Worm (Caenorhabditis elegans) whole organism, L1 larva: ENCODE measurements around the gene emg-1.

Experiments
- C04F5.9 ChIP-seq: sonication (generic microtip); optimal IDR thresholded peaks from 2 replicates; lab custom pipeline; 2016; ENCODE audit warnings: missing genetic modification characterization, missing compliant biosample characterization
- C34B4.2 ChIP-seq: sonication (generic microtip); optimal IDR thresholded peaks from 2 replicates; lab custom pipeline; 2017; ENCODE audit warnings: mild to moderate bottlenecking, missing genetic modification characterization, missing compliant biosample characterization
- F16B12.6 ChIP-seq: fragments of 150-350 bp; optimal IDR thresholded peaks from 2 replicates; lab custom pipeline; 2014; ENCODE audit warnings: missing biosample characterization, missing genetic modification characterization
- ama-1 ChIP-seq: fragments of 150-350 bp; optimal IDR thresholded peaks from 2 replicates; lab custom pipeline; 2014
- ceh-63 ChIP-seq: fragments of 200-800 bp; sonication (Bioruptor generic); optimal IDR thresholded peaks from 2 replicates; lab custom pipeline; 2018; ENCODE audit warnings: mild to moderate bottlenecking, missing genetic modification characterization, missing compliant biosample characterization
- ceh-8 ChIP-seq: fragments of 200-800 bp; sonication (Bioruptor generic); optimal IDR thresholded peaks from 2 replicates; lab custom pipeline; 2018; ENCODE audit warnings: mild to moderate bottlenecking, missing genetic modification characterization, moderate library complexity, missing compliant biosample characterization
- ceh-82 ChIP-seq, 3 experiments: fragments of 150-350 bp in 1 of 3; sonication (generic microtip) in 2 of 3; optimal IDR thresholded peaks; 2 replicates each; lab custom pipeline; 2014 to 2017; ENCODE audit warnings: missing biosample characterization in 3 of 3, missing genetic modification characterization in 3 of 3
- ceh-88 ChIP-seq: fragments of 200-800 bp; sonication (Bioruptor generic); IDR thresholded peaks from 2 replicates; pipeline ENCODE4 v1.3.6; 2022; ENCODE audit warnings: missing genetic modification characterization, missing compliant biosample characterization
- efl-3 ChIP-seq: fragments of 200-800 bp; sonication (Bioruptor generic); optimal IDR thresholded peaks from 2 replicates; lab custom pipeline; 2018; ENCODE audit warnings: mild to moderate bottlenecking, missing genetic modification characterization, missing compliant biosample characterization
- egl-13 ChIP-seq: sonication (generic microtip); optimal IDR thresholded peaks from 2 replicates; lab custom pipeline; 2016; ENCODE audit warnings: missing genotype, missing genetic modification reagents, missing genetic modification characterization, missing compliant biosample characterization
- egl-27 ChIP-seq, 2 experiments: fragments of 150-350 bp in 1 of 2; sonication (generic microtip); optimal IDR thresholded peaks; 3 replicates each; lab custom pipeline; 2017 to 2018; ENCODE audit warnings: missing biosample characterization in 2 of 2, missing genetic modification characterization in 2 of 2, missing genetic modification reagents in 2 of 2
- fkh-10 ChIP-seq: sonication (generic microtip); optimal IDR thresholded peaks from 2 replicates; lab custom pipeline; 2017; ENCODE audit warnings: missing biosample characterization, missing genetic modification reagents, missing genetic modification characterization
- fkh-4 ChIP-seq: sonication (generic microtip); optimal IDR thresholded peaks from 2 replicates; lab custom pipeline; 2016; ENCODE audit warnings: missing compliant biosample characterization, missing genetic modification characterization, borderline replicate concordance
- fos-1 ChIP-seq: fragments of 150-350 bp; optimal IDR thresholded peaks from 2 replicates; lab custom pipeline; 2014; ENCODE audit warnings: missing biosample characterization, missing genetic modification characterization
- hlh-17 ChIP-seq: fragments of 200-800 bp; sonication (Bioruptor generic); optimal IDR thresholded peaks from 2 replicates; lab custom pipeline; 2018; ENCODE audit warnings: missing genetic modification characterization, mild to moderate bottlenecking, missing compliant biosample characterization, moderate library complexity, borderline replicate concordance
- hlh-4 ChIP-seq: sonication (generic microtip); optimal IDR thresholded peaks from 2 replicates; lab custom pipeline; 2016; ENCODE audit warnings: mild to moderate bottlenecking, missing genetic modification characterization, missing compliant biosample characterization
- hpl-2 ChIP-seq: fragments of 150-350 bp; optimal IDR thresholded peaks from 2 replicates; lab custom pipeline; 2014; ENCODE audit warnings: missing biosample characterization, missing genetic modification reagents, missing genetic modification characterization
- irx-1 ChIP-seq: sonication (generic microtip); optimal IDR thresholded peaks from 2 replicates; lab custom pipeline; 2016; ENCODE audit warnings: missing genetic modification characterization, missing compliant biosample characterization
- jun-1 ChIP-seq: fragments of 150-350 bp; optimal IDR thresholded peaks from 2 replicates; lab custom pipeline; 2014; ENCODE audit warnings: missing biosample characterization, missing genetic modification reagents, missing genetic modification characterization
- lin-15B ChIP-seq: fragments of 150-350 bp; sonication (generic microtip); optimal IDR thresholded peaks from 3 replicates; lab custom pipeline; 2014; ENCODE audit warnings: missing biosample characterization, missing genetic modification characterization
- lin-35 ChIP-seq, 2 experiments: fragments of 150-350 bp; optimal IDR thresholded peaks; 2 replicates each; lab custom pipeline; 2014; ENCODE audit warnings: missing biosample characterization in 2 of 2, missing genetic modification characterization in 2 of 2, missing genetic modification reagents in 2 of 2
- lin-39 ChIP-seq: fragments of 150-350 bp; optimal IDR thresholded peaks from 2 replicates; lab custom pipeline; 2014; ENCODE audit warnings: missing biosample characterization, missing genetic modification reagents, missing genetic modification characterization
- lir-3 ChIP-seq: sonication (generic microtip); optimal IDR thresholded peaks from 2 replicates; lab custom pipeline; 2016; ENCODE audit warnings: mild to moderate bottlenecking, missing genetic modification characterization, moderate library complexity, missing compliant biosample characterization; ENCODE audit not compliant: poor library complexity
- mab-9 ChIP-seq: fragments of 200-800 bp; sonication (Bioruptor generic); IDR thresholded peaks from 2 replicates; pipeline ENCODE4 v1.3.6; 2022; ENCODE audit warnings: missing genetic modification reagents, missing genetic modification characterization, missing compliant biosample characterization
- mdl-1 ChIP-seq, 2 experiments: fragments of 150-350 bp; optimal IDR thresholded peaks; 2 replicates each; lab custom pipeline; 2014 to 2017; ENCODE audit warnings: missing biosample characterization in 2 of 2, missing genetic modification characterization in 2 of 2, inconsistent platforms in 1 of 2
- nhr-11 ChIP-seq: fragments of 150-350 bp; optimal IDR thresholded peaks from 2 replicates; lab custom pipeline; 2014; ENCODE audit warnings: missing biosample characterization, missing genetic modification characterization
- nhr-12 ChIP-seq: sonication (generic microtip); optimal IDR thresholded peaks from 2 replicates; lab custom pipeline; 2017; ENCODE audit warnings: missing biosample characterization, missing genetic modification characterization
- nhr-20 ChIP-seq: sonication (generic microtip); optimal IDR thresholded peaks from 2 replicates; lab custom pipeline; 2016; ENCODE audit warnings: mild to moderate bottlenecking, missing genetic modification characterization, missing compliant biosample characterization
- nhr-237 ChIP-seq: fragments of 150-350 bp; optimal IDR thresholded peaks from 2 replicates; lab custom pipeline; 2014; ENCODE audit warnings: missing biosample characterization, missing genetic modification characterization
- nhr-28 ChIP-seq: fragments of 150-350 bp; optimal IDR thresholded peaks from 2 replicates; lab custom pipeline; 2014; ENCODE audit warnings: missing biosample characterization, missing genetic modification characterization
- nhr-47 ChIP-seq: sonication (generic microtip); optimal IDR thresholded peaks from 2 replicates; lab custom pipeline; 2016; ENCODE audit warnings: mild to moderate bottlenecking, missing genetic modification characterization, moderate library complexity, missing compliant biosample characterization
- nhr-71 ChIP-seq: sonication (generic microtip); optimal IDR thresholded peaks from 2 replicates; lab custom pipeline; 2016; ENCODE audit warnings: mild to moderate bottlenecking, missing genetic modification characterization, moderate library complexity, missing compliant biosample characterization
- nhr-76 ChIP-seq: sonication (generic microtip); optimal IDR thresholded peaks from 2 replicates; lab custom pipeline; 2017; ENCODE audit warnings: missing biosample characterization, missing genetic modification characterization
- nhr-77 ChIP-seq: fragments of 150-350 bp; optimal IDR thresholded peaks from 2 replicates; lab custom pipeline; 2014; ENCODE audit warnings: missing biosample characterization, missing genetic modification characterization
- nhr-85 ChIP-seq: sonication (generic microtip); peaks from one replicate; lab custom pipeline; 2016; ENCODE audit warnings: missing genetic modification characterization, inconsistent platforms, missing compliant biosample characterization
- pag-3 ChIP-seq: sonication (generic microtip); optimal IDR thresholded peaks from 2 replicates; lab custom pipeline; 2017; ENCODE audit warnings: missing genetic modification characterization, mild to moderate bottlenecking, missing compliant biosample characterization, antibody characterized with exemption, borderline replicate concordance; ENCODE audit not compliant: insufficient read depth
- pax-3 ChIP-seq: fragments of 200-800 bp; sonication (Bioruptor generic); optimal IDR thresholded peaks from 2 replicates; lab custom pipeline; 2018; ENCODE audit warnings: mild to moderate bottlenecking, missing genetic modification characterization, moderate library complexity, missing compliant biosample characterization
- pqm-1 ChIP-seq: sonication (generic microtip); optimal IDR thresholded peaks from 3 replicates; lab custom pipeline; 2017; ENCODE audit warnings: missing biosample characterization, missing genetic modification characterization
- rnt-1 ChIP-seq: sonication (generic microtip); optimal IDR thresholded peaks from 2 replicates; lab custom pipeline; 2016; ENCODE audit warnings: mild to moderate bottlenecking, missing genetic modification characterization, moderate library complexity, missing compliant biosample characterization
- skn-1 ChIP-seq: fragments of 150-350 bp; optimal IDR thresholded peaks from 2 replicates; lab custom pipeline; 2014; ENCODE audit warnings: missing biosample characterization, missing genetic modification characterization
- snpc-4 ChIP-seq: fragments of 150-350 bp; optimal IDR thresholded peaks from 2 replicates; lab custom pipeline; 2014; ENCODE audit warnings: missing biosample characterization, missing genetic modification characterization
- sox-4 ChIP-seq: sonication (generic microtip); optimal IDR thresholded peaks from 2 replicates; lab custom pipeline; 2016; ENCODE audit warnings: missing genetic modification characterization, missing compliant biosample characterization
- sptf-1 ChIP-seq: fragments of 150-350 bp; optimal IDR thresholded peaks from 2 replicates; lab custom pipeline; 2014; ENCODE audit warnings: missing biosample characterization, missing genetic modification characterization
- sup-37 ChIP-seq: fragments of 200-800 bp; sonication (Bioruptor generic); optimal IDR thresholded peaks from 2 replicates; lab custom pipeline; 2018; ENCODE audit warnings: mild to moderate bottlenecking, missing genetic modification characterization, missing compliant biosample characterization
- tbx-2 ChIP-seq: sonication (generic microtip); optimal IDR thresholded peaks from 2 replicates; lab custom pipeline; 2016; ENCODE audit warnings: missing genetic modification characterization, missing compliant biosample characterization
- tlp-1 ChIP-seq: fragments of 150-350 bp; optimal IDR thresholded peaks from 2 replicates; lab custom pipeline; 2014; ENCODE audit warnings: missing biosample characterization, missing genetic modification characterization
- unc-98 ChIP-seq: fragments of 200-800 bp; sonication (Bioruptor generic); IDR thresholded peaks from 2 replicates; pipeline ENCODE4 v1.3.6; 2022; ENCODE audit warnings: missing genetic modification characterization, missing compliant biosample characterization
- zag-1 ChIP-seq: fragments of 150-350 bp; optimal IDR thresholded peaks from 2 replicates; lab custom pipeline; 2014; ENCODE audit warnings: missing biosample characterization, missing genetic modification characterization

emg-1 gene

DNA sequence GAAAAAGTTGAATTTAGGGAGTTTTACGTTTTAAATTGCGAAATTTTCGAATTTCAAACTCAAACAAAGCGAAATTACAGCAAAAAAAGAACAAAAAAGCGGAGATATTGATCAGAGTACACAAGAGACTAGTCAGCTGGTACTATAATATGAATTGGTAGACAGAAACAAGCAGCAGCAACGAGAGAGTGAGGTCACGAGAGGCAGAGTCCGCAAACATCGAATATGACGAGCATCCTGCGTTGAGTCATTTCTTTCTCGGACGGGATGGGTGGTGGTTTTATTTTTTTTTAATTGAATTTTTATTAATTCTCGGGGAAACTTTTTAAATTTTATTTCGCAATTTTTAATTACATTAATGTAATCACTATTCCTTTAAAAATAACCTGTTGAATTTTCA is 49.6 kb upstream of the emg-1 start (continued):
- TF ChIP-seq C04F5.9 (tag; lab: Kevin White, UChicago) (peak; percentile 11), skn-1 (tag; lab: Kevin White, UChicago) (peak; percentile 68), ama-1 (no peak), jun-1 (tag; lab: Kevin White, UChicago) (peak; percentile 46), nhr-76 (tag; lab: Kevin White, UChicago) (no peak), lir-3 (tag; lab: Kevin White, UChicago) (peak; percentile 44), tbx-2 (peak; percentile 70), nhr-12 (tag; lab: Kevin White, UChicago) (no peak), efl-3 (GFP tag; lab: Kevin White, UChicago) (no peak), fos-1 (tag; lab: Kevin White, UChicago) (peak; percentile 49), ceh-8 (GFP tag; lab: Kevin White, UChicago) (peak; percentile 3), sox-4 (tag; lab: Kevin White, UChicago) (no peak), tlp-1 (tag; lab: Kevin White, UChicago) (no peak), pax-3 (no peak), nhr-11 (no peak), fkh-4 (no peak), ceh-63 (GFP tag; lab: Kevin White, UChicago) (no peak), nhr-237 (tag; lab: Kevin White, UChicago) (no peak), nhr-28 (tag; lab: Kevin White, UChicago) (no peak), hpl-2 (no peak), ceh-82 (tag; optimal IDR thresholded peaks at IDR 0.05; lab: Kevin White, UChicago) (peak; percentile 19 to 61 (median 38)), fkh-10 (no peak), rnt-1 (tag; lab: Kevin White, UChicago) (no peak), hlh-4 (no peak), mdl-1 (tag; optimal IDR thresholded peaks at IDR 0.05; lab: Kevin White, UChicago) (peak in 1 of 2 experiments; percentile 85), nhr-71 (peak; percentile 87), egl-13 (tag; lab: Kevin White, UChicago) (peak; percentile 40), zag-1 (tag; lab: Kevin White, UChicago) (peak; percentile 24), lin-15B (peak; percentile 18), sptf-1 (tag; lab: Kevin White, UChicago) (no peak), mab-9 (GFP tag; lab: Robert Waterston, UW) (0 out of 2 replicates have a peak, but pooled peaks have one; percentile 31), irx-1 (tag; lab: Kevin White, UChicago) (peak; percentile 46), C34B4.2 (no peak), lin-39 (peak; percentile 52), egl-27 (tag; optimal IDR thresholded peaks at IDR 0.05; lab: Kevin White, UChicago) (no peak), nhr-47 (peak; percentile 77), pag-3 (tag; lab: Kevin White, UChicago) (no peak), sup-37 (GFP tag; lab: Kevin White, UChicago) (no peak), ceh-88 (no peak), nhr-77 (tag; lab: Kevin White, UChicago) (peak; percentile 35)

DNA sequence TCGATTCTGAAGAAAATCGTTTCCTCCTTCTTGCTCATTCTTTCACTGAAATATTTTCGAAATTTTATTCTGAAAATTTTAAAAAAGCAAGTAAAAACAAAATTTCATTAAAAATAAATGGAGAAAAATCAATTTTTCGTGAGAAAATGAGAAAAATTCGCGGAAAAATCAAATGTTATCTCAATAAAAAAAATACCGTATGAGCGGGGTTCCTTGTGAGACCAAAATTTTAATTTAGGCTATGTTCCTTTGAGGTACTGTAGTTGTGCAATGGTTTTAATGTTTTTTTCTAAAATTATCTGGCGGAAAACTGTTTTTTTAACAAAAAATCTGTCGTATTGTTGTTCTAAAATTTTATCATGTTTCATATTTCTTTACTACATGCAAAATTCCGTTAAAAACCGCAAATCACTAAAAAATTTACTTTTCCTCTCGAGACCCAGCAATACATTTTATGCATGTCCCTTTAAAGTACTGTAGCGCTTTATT is 49.1 kb upstream of the emg-1 start, which contains the start of gene epg-6:
Gene epg-6, minus strand, starts transcription at position 51 of the 489 bp plus-strand sequence.
- TF ChIP-seq pqm-1 (tag; lab: Kevin White, UChicago): no peak
- no peak for TF ChIP-seq hlh-17 (GFP tag; lab: Kevin White, UChicago)
- no peak for TF ChIP-seq nhr-85 (tag; lab: Kevin White, UChicago)
- no peak for TF ChIP-seq F16B12.6 (tag; lab: Kevin White, UChicago)
- no peak for TF ChIP-seq pax-3
- no peak for TF ChIP-seq hlh-4
- no peak for TF ChIP-seq lin-35 (GFP tag; optimal IDR thresholded peaks at IDR 0.05; lab: Kevin White, UChicago)
- no peak for TF ChIP-seq nhr-20 (tag; lab: Kevin White, UChicago)
- no peak for TF ChIP-seq unc-98 (GFP tag; lab: Robert Waterston, UW)
- TF ChIP-seq nhr-47: no peak
- no peak for TF ChIP-seq egl-27 (tag; optimal IDR thresholded peaks at IDR 0.05; lab: Kevin White, UChicago)
- no peak for TF ChIP-seq snpc-4 (tag; lab: Kevin White, UChicago)
